Worm (Caenorhabditis elegans) whole organism, L4 larva: ENCODE data around the gene B0454.26.

Experiments
- F26F4.8 ChIP-seq: fragments of 200-800 bp; sonication (Bioruptor generic); conservative IDR thresholded peaks from 2 replicates; pipeline ENCODE4 v1.3.6; 2022; ENCODE audit warnings: missing genetic modification characterization, missing compliant biosample characterization
- T20F7.1 ChIP-seq: fragments of 200-800 bp; sonication (Bioruptor generic); optimal IDR thresholded peaks from 2 replicates; lab custom pipeline; 2018; ENCODE audit warnings: mild to moderate bottlenecking, missing genetic modification characterization, missing compliant biosample characterization
- ZK337.2 ChIP-seq: fragments of 200-800 bp; sonication (Bioruptor generic); IDR thresholded peaks from 2 replicates; pipeline ENCODE4 v1.3.6; 2022; ENCODE audit warnings: missing genetic modification reagents, missing genetic modification characterization, missing compliant biosample characterization
- aha-1 ChIP-seq: fragments of 150-350 bp; peaks from one replicate; lab custom pipeline; 2014; ENCODE audit warnings: missing biosample characterization, missing genetic modification characterization
- aly-2 ChIP-seq: sonication (generic microtip); optimal IDR thresholded peaks from 2 replicates; lab custom pipeline; 2018; ENCODE audit warnings: missing biosample characterization, missing genetic modification characterization
- ceh-20 ChIP-seq: fragments of 200-800 bp; sonication (Bioruptor generic); IDR thresholded peaks from 2 replicates; pipeline ENCODE4 v1.3.6; 2022; ENCODE audit warnings: missing genetic modification reagents, missing genetic modification characterization, missing compliant biosample characterization
- ceh-44 ChIP-seq: fragments of 200-800 bp; sonication (Bioruptor generic); IDR thresholded peaks from 2 replicates; pipeline ENCODE4 v1.3.6; 2022; ENCODE audit warnings: missing genetic modification reagents, missing genetic modification characterization, missing compliant biosample characterization
- ceh-62 ChIP-seq: sonication (generic microtip); optimal IDR thresholded peaks from 2 replicates; lab custom pipeline; 2017; ENCODE audit warnings: missing biosample characterization, missing genetic modification characterization
- ceh-82 ChIP-seq: sonication (generic microtip); optimal IDR thresholded peaks from 2 replicates; lab custom pipeline; 2017; ENCODE audit warnings: missing biosample characterization, missing genetic modification characterization
- cey-2 ChIP-seq: sonication (generic microtip); optimal IDR thresholded peaks from 3 replicates; lab custom pipeline; 2017; ENCODE audit warnings: missing genetic modification characterization, mild to moderate bottlenecking, missing compliant biosample characterization, antibody characterized with exemption, borderline replicate concordance; ENCODE audit not compliant: insufficient read depth
- daf-19 ChIP-seq: fragments of 200-800 bp; sonication (Bioruptor generic); conservative IDR thresholded peaks from 2 replicates; pipeline ENCODE4 v1.3.6; 2022; ENCODE audit warnings: missing genetic modification characterization, missing compliant biosample characterization
- dmd-8 ChIP-seq: fragments of 200-800 bp; sonication (Bioruptor generic); IDR thresholded peaks from 2 replicates; pipeline ENCODE4 v1.3.6; 2022; ENCODE audit warnings: missing genetic modification characterization, missing compliant biosample characterization
- dmd-9 ChIP-seq: fragments of 200-800 bp; sonication (Bioruptor generic); IDR thresholded peaks from 2 replicates; pipeline ENCODE4 v1.3.6; 2022; ENCODE audit warnings: missing genetic modification reagents, missing genetic modification characterization, missing compliant biosample characterization
- duxl-1 ChIP-seq: sonication (generic microtip); optimal IDR thresholded peaks from 2 replicates; lab custom pipeline; 2016; ENCODE audit warnings: mild to moderate bottlenecking, missing genetic modification characterization, moderate library complexity, missing compliant biosample characterization; ENCODE audit not compliant: poor library complexity
- egl-43 ChIP-seq: fragments of 200-800 bp; sonication (Bioruptor generic); IDR thresholded peaks from 2 replicates; pipeline ENCODE4 v1.3.6; 2022; ENCODE audit warnings: missing genetic modification reagents, missing genetic modification characterization, missing compliant biosample characterization
- fkh-10 ChIP-seq: fragments of 150-350 bp; optimal IDR thresholded peaks from 2 replicates; lab custom pipeline; 2014; ENCODE audit warnings: missing biosample characterization, missing genetic modification reagents, missing genetic modification characterization
- hif-1 ChIP-seq, 2 experiments: sonication (generic microtip); optimal IDR thresholded peaks; 2 replicates each; lab custom pipeline; 2016 to 2017; ENCODE audit warnings: missing compliant biosample characterization in 2 of 2, missing genetic modification characterization in 2 of 2, missing genetic modification reagents in 2 of 2, missing genotype in 2 of 2, mild to moderate bottlenecking in 1 of 2
- lin-38 ChIP-seq: fragments of 200-800 bp; sonication (Bioruptor generic); IDR thresholded peaks from 2 replicates; pipeline ENCODE4 v1.3.6; 2022; ENCODE audit warnings: missing genetic modification reagents, missing genetic modification characterization, missing compliant biosample characterization
- lin-39 ChIP-seq: fragments of 150-350 bp; optimal IDR thresholded peaks from 2 replicates; lab custom pipeline; 2014; ENCODE audit warnings: missing biosample characterization, missing genetic modification reagents, missing genetic modification characterization
- madf-9 ChIP-seq: fragments of 200-800 bp; sonication (Bioruptor generic); conservative IDR thresholded peaks from 2 replicates; pipeline ENCODE4 v1.3.6; 2022; ENCODE audit warnings: missing genetic modification reagents, missing genetic modification characterization, missing compliant biosample characterization
- mes-2 ChIP-seq: sonication (generic microtip); optimal IDR thresholded peaks from 2 replicates; lab custom pipeline; 2016; ENCODE audit warnings: missing genotype, mild to moderate bottlenecking, missing genetic modification characterization, missing compliant biosample characterization; ENCODE audit not compliant: poor library complexity, severe bottlenecking
- nhr-25 ChIP-seq: sonication (generic microtip); optimal IDR thresholded peaks from 2 replicates; lab custom pipeline; 2017; ENCODE audit warnings: missing genetic modification characterization, mild to moderate bottlenecking, missing compliant biosample characterization, antibody characterized with exemption, moderate library complexity, borderline replicate concordance; ENCODE audit not compliant: insufficient read depth
- nhr-28 ChIP-seq: fragments of 150-350 bp; optimal IDR thresholded peaks from 2 replicates; lab custom pipeline; 2014; ENCODE audit warnings: missing biosample characterization, missing genetic modification characterization
- pha-4 ChIP-seq, 2 experiments: fragments of 150-350 bp in 1 of 2; fragments of 200-800 bp in 1 of 2; sonication (Bioruptor generic) in 1 of 2; IDR thresholded peaks in 1 of 2; optimal IDR thresholded peaks in 1 of 2; 2 replicates each; pipeline versions ENCODE4 v1.3.6 to Lab custom; 2014 to 2022; ENCODE audit warnings: missing genetic modification characterization in 2 of 2, missing genetic modification reagents in 2 of 2, missing biosample characterization in 1 of 2, missing compliant biosample characterization in 1 of 2
- rbr-2 ChIP-seq: sonication (generic microtip); optimal IDR thresholded peaks from 2 replicates; lab custom pipeline; 2016; ENCODE audit warnings: missing genotype, missing genetic modification characterization, missing compliant biosample characterization
- unc-130 ChIP-seq: sonication (generic microtip); optimal IDR thresholded peaks from 2 replicates; lab custom pipeline; 2016; ENCODE audit warnings: missing genetic modification reagents, missing genetic modification characterization, missing compliant biosample characterization
- unc-62 ChIP-seq, 3 experiments: fragments of 150-350 bp in 1 of 3; sonication (generic microtip); optimal IDR thresholded peaks in 2 of 3; peaks in 1 of 3; 1 replicate in 1 of 3; 2 replicates in 2 of 3; lab custom pipeline; 2014 to 2017; ENCODE audit warnings: missing biosample characterization in 3 of 3, missing genetic modification characterization in 3 of 3, missing genetic modification reagents in 3 of 3, missing genotype in 1 of 3
- ztf-11 ChIP-seq: fragments of 150-350 bp; optimal IDR thresholded peaks from 2 replicates; lab custom pipeline; 2014; ENCODE audit warnings: missing biosample characterization, missing genetic modification characterization

B0454.26 gene

ce11 chrII:2997828-2998441, 40.4 kb downstream of the B0454.26 start:
- TF ChIP-seq ceh-82, result no peak
- peak; percentile 16 for TF ChIP-seq duxl-1 (tag; lab: Kevin White, UChicago)

ce11 chrII:2996721-2997120, 41.6 kb downstream of the B0454.26 start, which contains the start of gene lido-8:
Gene lido-8 (plus strand): TSS chrII:2997021.
- TF ChIP-seq pha-4 (GFP tag; IDR thresholded peaks at IDR 0.05; lab: Robert Waterston, UW) (no peak), pha-4 (tag; optimal IDR thresholded peaks at IDR 0.05; lab: Kevin White, UChicago) (no peak), nhr-25 (tag; lab: Kevin White, UChicago) (no peak), aly-2 (no peak), ceh-62 (tag; lab: Kevin White, UChicago) (no peak), aha-1 (tag; lab: Kevin White, UChicago) (peak; percentile 52), nhr-28 (tag; lab: Kevin White, UChicago) (no peak), madf-9 (GFP tag; lab: Robert Waterston, UW) (no peak), egl-43 (GFP tag; lab: Robert Waterston, UW) (no peak)
- TF ChIP-seq, all 104 proteins: peak for 1

ce11 chrII:2994590-2995392, 43.6 kb downstream of the B0454.26 start:
- TF ChIP-seq pha-4 (GFP tag; IDR thresholded peaks at IDR 0.05; lab: Robert Waterston, UW), result no peak
- no peak for TF ChIP-seq pha-4 (tag; optimal IDR thresholded peaks at IDR 0.05; lab: Kevin White, UChicago)
- no peak for TF ChIP-seq lin-38 (GFP tag; lab: Robert Waterston, UW)
- 0 out of 2 replicates have a peak, but pooled peaks have one; percentile 10 for TF ChIP-seq ceh-20 (GFP tag; lab: Robert Waterston, UW)
- TF ChIP-seq aha-1 (tag; lab: Kevin White, UChicago), result peak; percentile 77
- TF ChIP-seq daf-19 (GFP tag; lab: Robert Waterston, UW), result no peak
- TF ChIP-seq cey-2 (tag; lab: Kevin White, UChicago), result no peak
- TF ChIP-seq lin-39, result no peak

ce11 chrII:2992300-2992699, 46.1 kb downstream of the B0454.26 start:
- no peak for TF ChIP-seq lin-39
- TF ChIP-seq mes-2, result peak; percentile 53

- no peak for TF ChIP-seq dmd-8 (GFP tag; lab: Robert Waterston, UW)
- peak; percentile 31 for TF ChIP-seq unc-130 (GFP tag; lab: Kevin White, UChicago)
- no peak for TF ChIP-seq ceh-62 (tag; lab: Kevin White, UChicago)
- TF ChIP-seq T20F7.1 (GFP tag; lab: Kevin White, UChicago), result no peak
- TF ChIP-seq ZK337.2 (GFP tag; lab: Robert Waterston, UW), result 0 out of 2 replicates have a peak, but pooled peaks have one; percentile 34
- no peak for TF ChIP-seq rbr-2 (tag; lab: Kevin White, UChicago)
- peak; percentile 91 for TF ChIP-seq mes-2
- TF ChIP-seq dmd-9 (GFP tag; lab: Robert Waterston, UW), result peak; percentile 18; the same call in 1 of the 2 replicates
- TF ChIP-seq hif-1 (tag; optimal IDR thresholded peaks at IDR 0.05; lab: Kevin White, UChicago), result peak in 1 of 2 experiments; percentile 35
- TF ChIP-seq F26F4.8 (GFP tag; lab: Robert Waterston, UW), result no peak
- TF ChIP-seq ceh-44 (GFP tag; lab: Robert Waterston, UW), result 0 out of 2 replicates have a peak, but pooled peaks have one; percentile 46
These were observed 46.7 kb downstream of the B0454.26 start, which contains the start of gene K08A2.2 for ce11 chrII:2991555-2992083. Gene K08A2.2 (plus strand): TSS chrII:2991605.

ce11 chrII:2990089-2990488, 48.3 kb downstream of the B0454.26 start:
- TF ChIP-seq fkh-10 (GFP tag; lab: Kevin White, UChicago) (no peak), ztf-11 (tag; lab: Kevin White, UChicago) (no peak), unc-62 (GFP tag; optimal IDR thresholded peaks at IDR 0.05 in 1 of 2; lab: Kevin White, UChicago) (peak in 1 of 2 experiments; percentile 75), unc-62 (tag; optimal IDR thresholded peaks at IDR 0.05; lab: Kevin White, UChicago) (no peak)
